Fruit fly (Drosophila melanogaster) whole organism, embryonic: ENCODE results near the gene Ugt37C2.

Source experiments
- Asciz ChIP-seq: fragments of 200-800 bp; sonication (Bioruptor generic); optimal IDR thresholded peaks from 2 replicates; lab custom pipeline; 2017; ENCODE audit warnings: missing biosample characterization, mild to moderate bottlenecking, missing genetic modification characterization, missing genetic modification reagents
- Atf6 ChIP-seq: fragments of 200-800 bp; sonication (Bioruptor generic); IDR thresholded peaks from 2 replicates; pipeline ENCODE4 v1.3.6; 2022; ENCODE audit warnings: missing biosample characterization, missing genetic modification characterization
- Bteb2 ChIP-seq: fragments of 200-800 bp; sonication (Bioruptor generic); optimal IDR thresholded peaks from 2 replicates; lab custom pipeline; 2016; ENCODE audit warnings: missing biosample characterization, missing genetic modification characterization
- CG10979 ChIP-seq: fragments of 200-800 bp; sonication (Bioruptor generic); optimal IDR thresholded peaks from 2 replicates; lab custom pipeline; 2018; ENCODE audit warnings: missing biosample characterization, mild to moderate bottlenecking, missing genetic modification characterization, moderate library complexity
- CG11398 ChIP-seq: fragments of 200-800 bp; sonication (Bioruptor generic); optimal IDR thresholded peaks from 2 replicates; lab custom pipeline; 2016; ENCODE audit warnings: missing biosample characterization, missing genetic modification characterization
- CG11560 ChIP-seq: fragments of 200-800 bp; sonication (Bioruptor generic); IDR thresholded peaks from 3 replicates; pipeline ENCODE4 v1.3.6; 2022; ENCODE audit warnings: missing biosample characterization, missing genetic modification characterization
- CG11723 ChIP-seq: fragments of 200-800 bp; sonication (Bioruptor generic); optimal IDR thresholded peaks from 2 replicates; lab custom pipeline; 2017; ENCODE audit warnings: missing biosample characterization, mild to moderate bottlenecking, missing genetic modification characterization
- CG12769 ChIP-seq: fragments of 200-800 bp; sonication (Bioruptor generic); optimal IDR thresholded peaks from 2 replicates; lab custom pipeline; 2019; ENCODE audit warnings: missing biosample characterization, mild to moderate bottlenecking, missing genetic modification characterization, moderate library complexity
- CG13287 ChIP-seq: fragments of 200-800 bp; sonication (Bioruptor generic); IDR thresholded peaks from 2 replicates; pipeline ENCODE4 v1.3.6; 2022; ENCODE audit warnings: missing biosample characterization, missing genetic modification characterization; ENCODE audit not compliant: partially characterized antibody
- CG13424 ChIP-seq: fragments of 200-800 bp; sonication (Bioruptor generic); optimal IDR thresholded peaks from 2 replicates; lab custom pipeline; 2019; ENCODE audit warnings: missing biosample characterization, mild to moderate bottlenecking, missing genetic modification characterization, moderate library complexity
- CG15011 ChIP-seq: fragments of 200-800 bp; sonication (Bioruptor generic); optimal IDR thresholded peaks from 3 replicates; lab custom pipeline; 2018; ENCODE audit warnings: missing biosample characterization, mild to moderate bottlenecking, missing genetic modification characterization
- CG1602 ChIP-seq: fragments of 200-800 bp; sonication (Bioruptor generic); optimal IDR thresholded peaks from 3 replicates; lab custom pipeline; 2016; ENCODE audit warnings: missing biosample characterization, missing genetic modification characterization
- CG1647 ChIP-seq: fragments of 200-800 bp; sonication (Bioruptor generic); optimal IDR thresholded peaks from 3 replicates; lab custom pipeline; 2016; ENCODE audit warnings: missing biosample characterization, missing genetic modification characterization
- CG16779 ChIP-seq: fragments of 200-800 bp; sonication (Bioruptor generic); IDR thresholded peaks from 2 replicates; pipeline ENCODE4 v1.3.6; 2022; ENCODE audit warnings: missing biosample characterization, missing genetic modification characterization
- CG16813 ChIP-seq: fragments of 200-800 bp; sonication (Bioruptor generic); IDR thresholded peaks from 3 replicates; pipeline ENCODE4 v1.3.6; 2022; ENCODE audit warnings: missing biosample characterization, missing genetic modification characterization; ENCODE audit not compliant: partially characterized antibody
- CG17186 ChIP-seq: fragments of 200-800 bp; sonication (Bioruptor generic); optimal IDR thresholded peaks from 3 replicates; lab custom pipeline; 2017; ENCODE audit warnings: missing biosample characterization, missing genetic modification reagents, missing genetic modification characterization
- CG18764 ChIP-seq: fragments of 200-800 bp; sonication (Bioruptor generic); optimal IDR thresholded peaks from 3 replicates; lab custom pipeline; 2016; ENCODE audit warnings: missing biosample characterization, missing genetic modification characterization
- CG31365 ChIP-seq: fragments of 200-800 bp; sonication (Bioruptor generic); optimal IDR thresholded peaks from 2 replicates; lab custom pipeline; 2018; ENCODE audit warnings: missing biosample characterization, mild to moderate bottlenecking, missing genetic modification characterization
- CG4328 ChIP-seq: fragments of 200-800 bp; sonication (Bioruptor generic); optimal IDR thresholded peaks from 3 replicates; lab custom pipeline; 2017; ENCODE audit warnings: missing biosample characterization, missing genetic modification reagents, missing genetic modification characterization
- CG6683 ChIP-seq: fragments of 200-800 bp; sonication (Bioruptor generic); optimal IDR thresholded peaks from 2 replicates; lab custom pipeline; 2017; ENCODE audit warnings: missing biosample characterization, mild to moderate bottlenecking, missing genetic modification characterization, missing genetic modification reagents
- CG8924 ChIP-seq: fragments of 200-800 bp; optimal IDR thresholded peaks from 3 replicates; lab custom pipeline; 2019; ENCODE audit warnings: missing biosample characterization, mild to moderate bottlenecking, missing genetic modification characterization, moderate library complexity
- CG9215 ChIP-seq: fragments of 200-800 bp; sonication (Bioruptor generic); IDR thresholded peaks from 2 replicates; pipeline ENCODE4 v1.3.6; 2022; ENCODE audit warnings: missing biosample characterization, missing genetic modification characterization
- CG9437 ChIP-seq: fragments of 200-800 bp; sonication (Bioruptor generic); optimal IDR thresholded peaks from 2 replicates; lab custom pipeline; 2018; ENCODE audit warnings: missing biosample characterization, mild to moderate bottlenecking, missing genetic modification characterization
- Camta ChIP-seq: fragments of 200-800 bp; sonication (Bioruptor generic); optimal IDR thresholded peaks from 2 replicates; lab custom pipeline; 2016; ENCODE audit warnings: missing biosample characterization, missing genetic modification characterization
- D19A ChIP-seq: fragments of 200-800 bp; optimal IDR thresholded peaks from 3 replicates; lab custom pipeline; 2019; ENCODE audit warnings: missing biosample characterization, mild to moderate bottlenecking, missing genetic modification characterization, moderate library complexity
- Dip2 ChIP-seq: fragments of 200-800 bp; sonication (Bioruptor generic); IDR thresholded peaks from 2 replicates; pipeline ENCODE4 v1.3.6; 2022; ENCODE audit warnings: missing biosample characterization, missing genetic modification characterization
- Ets97D ChIP-seq: fragments of 200-800 bp; sonication (Bioruptor generic); optimal IDR thresholded peaks from 3 replicates; lab custom pipeline; 2016; ENCODE audit warnings: missing biosample characterization, missing genetic modification characterization
- Fer2 ChIP-seq: fragments of 200-800 bp; sonication (Bioruptor generic); optimal IDR thresholded peaks from 2 replicates; lab custom pipeline; 2018; ENCODE audit warnings: missing biosample characterization, mild to moderate bottlenecking, missing genetic modification characterization, moderate library complexity
- H15 ChIP-seq: fragments of 200-800 bp; sonication (Bioruptor generic); IDR thresholded peaks from 3 replicates; pipeline ENCODE4 v1.3.6; 2022; ENCODE audit warnings: missing biosample characterization, missing genetic modification characterization
- HLH3B ChIP-seq: fragments of 200-800 bp; sonication (Bioruptor generic); IDR thresholded peaks from 2 replicates; pipeline ENCODE4 v1.3.6; 2022; ENCODE audit warnings: missing biosample characterization, missing genetic modification characterization
- HLH54F ChIP-seq: fragments of 200-800 bp; sonication (Bioruptor generic); optimal IDR thresholded peaks from 3 replicates; lab custom pipeline; 2016; ENCODE audit warnings: missing biosample characterization, missing genetic modification characterization
- Hey ChIP-seq: fragments of 200-800 bp; sonication (Bioruptor generic); optimal IDR thresholded peaks from 3 replicates; lab custom pipeline; 2018; ENCODE audit warnings: missing biosample characterization, mild to moderate bottlenecking, missing genetic modification characterization
- Ravus ChIP-seq: fragments of 200-800 bp; sonication (Bioruptor generic); IDR thresholded peaks from 2 replicates; pipeline ENCODE4 v1.3.6; 2022; ENCODE audit warnings: missing biosample characterization, missing genetic modification characterization
- YL-1 ChIP-seq: fragments of 200-800 bp; sonication (Bioruptor generic); optimal IDR thresholded peaks from 3 replicates; lab custom pipeline; 2017; ENCODE audit warnings: missing biosample characterization, mild to moderate bottlenecking, missing genetic modification characterization
- ara ChIP-seq: fragments of 200-800 bp; sonication (Bioruptor generic); IDR thresholded peaks from 2 replicates; pipeline ENCODE4 v1.3.6; 2022; ENCODE audit warnings: missing biosample characterization, missing genetic modification characterization
- bsh ChIP-seq, 2 experiments: fragments of 200-800 bp; sonication (Bioruptor generic); optimal IDR thresholded peaks; 2 replicates each; lab custom pipeline; 2017 to 2018; ENCODE audit warnings: mild to moderate bottlenecking in 2 of 2, missing biosample characterization in 2 of 2, missing genetic modification characterization in 2 of 2, moderate library complexity in 1 of 2
- dpn ChIP-seq, 2 experiments: fragments of 200-800 bp; sonication (Bioruptor generic); optimal IDR thresholded peaks; 3 replicates each; lab custom pipeline; 2016; ENCODE audit warnings: missing biosample characterization in 2 of 2, missing genetic modification characterization in 2 of 2
- ewg ChIP-seq: fragments of 200-800 bp; sonication (Bioruptor generic); optimal IDR thresholded peaks from 3 replicates; lab custom pipeline; 2017; ENCODE audit warnings: mild to moderate bottlenecking, missing biosample characterization, missing genetic modification reagents, missing genetic modification characterization
- h ChIP-seq: fragments of >200 bp; optimal IDR thresholded peaks from 2 replicates; lab custom pipeline; 2017
- insv ChIP-seq, 2 experiments: fragments of 200-800 bp; sonication (Bioruptor generic); optimal IDR thresholded peaks; 3 replicates each; lab custom pipeline; 2016 to 2018; ENCODE audit warnings: missing biosample characterization in 2 of 2, missing genetic modification characterization in 2 of 2
- lmd ChIP-seq: fragments of 200-800 bp; sonication (Bioruptor generic); IDR thresholded peaks from 2 replicates; pipeline ENCODE4 v1.3.6; 2022; ENCODE audit warnings: missing biosample characterization, missing genetic modification characterization
- mam ChIP-seq: fragments of 200-800 bp; sonication (Bioruptor generic); optimal IDR thresholded peaks from 3 replicates; lab custom pipeline; 2016; ENCODE audit warnings: missing biosample characterization, missing genetic modification characterization
- oc ChIP-seq: fragments of 200-800 bp; sonication (Bioruptor generic); optimal IDR thresholded peaks from 2 replicates; lab custom pipeline; 2018; ENCODE audit warnings: missing biosample characterization, mild to moderate bottlenecking, missing genetic modification characterization, moderate library complexity
- scrt ChIP-seq: fragments of 200-800 bp; sonication (Bioruptor generic); optimal IDR thresholded peaks from 2 replicates; lab custom pipeline; 2018; ENCODE audit warnings: missing biosample characterization, mild to moderate bottlenecking, missing genetic modification characterization, moderate library complexity
- sima ChIP-seq: fragments of 200-800 bp; sonication (Bioruptor generic); optimal IDR thresholded peaks from 2 replicates; lab custom pipeline; 2016; ENCODE audit warnings: missing biosample characterization, missing genetic modification characterization
- so ChIP-seq: fragments of 200-800 bp; sonication (Bioruptor generic); IDR thresholded peaks from 3 replicates; pipeline ENCODE4 v1.3.6; 2022; ENCODE audit warnings: missing biosample characterization, missing genetic modification characterization
- sob ChIP-seq: fragments of 200-800 bp; sonication (Bioruptor generic); IDR thresholded peaks from 2 replicates; pipeline ENCODE4 v1.3.6; 2022; ENCODE audit warnings: missing biosample characterization, missing genetic modification characterization
- ssp ChIP-seq: fragments of 200-800 bp; sonication (Bioruptor generic); IDR thresholded peaks from 2 replicates; pipeline ENCODE4 v1.3.6; 2022; ENCODE audit warnings: missing biosample characterization, missing genetic modification characterization
- zen2 ChIP-seq: fragments of 200-800 bp; sonication (Bioruptor generic); IDR thresholded peaks from 3 replicates; pipeline ENCODE4 v1.3.6; 2022; ENCODE audit warnings: missing biosample characterization, missing genetic modification characterization; ENCODE audit not compliant: partially characterized antibody

The Ugt37C2 gene

dm6 chr2L:16815989-16816749, 22.2 kb downstream of the Ugt37C2 start, which contains the start of gene mdy (continued):
- TF ChIP-seq Ets97D (peak; percentile 45), CG13287 (GFP tag; lab: Robert Waterston, UW) (peak; percentile 61), HLH54F (GFP tag; lab: Kevin White, UChicago) (peak; percentile 53), CG11398 (no peak), CG16813 (GFP tag; lab: Robert Waterston, UW) (peak; percentile 52; the same call in 2 of the 3 replicates), insv (GFP tag; optimal IDR thresholded peaks at IDR 0.05; lab: Kevin White, UChicago) (peak in 1 of 2 experiments; percentile 62), sob (GFP tag; lab: Robert Waterston, UW) (peak; percentile 23; the same call in 1 of the 2 replicates), mam (peak; percentile 33), CG8924 (tag; lab: Kevin White, UChicago) (peak; percentile 74), oc (tag; lab: Kevin White, UChicago) (no peak), sima (no peak), Fer2 (no peak), ssp (peak; percentile 55; the same call in 1 of the 2 replicates), bsh (GFP tag; optimal IDR thresholded peaks at IDR 0.05; lab: Kevin White, UChicago) (peak in 1 of 2 experiments; percentile 51), CG9215 (GFP tag; lab: Robert Waterston, UW) (no peak), CG13424 (tag; lab: Kevin White, UChicago) (peak; percentile 65), CG6683 (GFP tag; lab: Kevin White, UChicago) (no peak), CG1647 (GFP tag; lab: Kevin White, UChicago) (peak; percentile 43), CG12769 (tag; lab: Kevin White, UChicago) (peak; percentile 56), Atf6 (GFP tag; lab: Robert Waterston, UW) (peak; percentile 59; the same call in 1 of the 2 replicates), lmd (GFP tag; lab: Robert Waterston, UW) (peak; percentile 40; the same call in 1 of the 2 replicates), ewg (GFP tag; lab: Kevin White, UChicago) (no peak), CG11560 (tag; lab: Robert Waterston, UW) (no peak), Asciz (GFP tag; lab: Kevin White, UChicago) (no peak), CG1602 (GFP tag; lab: Kevin White, UChicago) (peak; percentile 44), CG15011 (GFP tag; lab: Kevin White, UChicago) (no peak), h (lab: Kevin White, UChicago) (no peak), CG16779 (GFP tag; lab: Robert Waterston, UW) (peak; percentile 22; the same call in 1 of the 2 replicates), Ravus (GFP tag; lab: Robert Waterston, UW) (no peak), Bteb2 (GFP tag; lab: Kevin White, UChicago) (peak; percentile 47), ara (GFP tag; lab: Robert Waterston, UW) (peak; percentile 64), HLH3B (GFP tag; lab: Robert Waterston, UW) (peak; percentile 44), CG31365 (no peak), CG18764 (GFP tag; lab: Kevin White, UChicago) (no peak), zen2 (GFP tag; lab: Robert Waterston, UW) (no peak), D19A (peak; percentile 37), scrt (GFP tag; lab: Kevin White, UChicago) (no peak), YL-1 (GFP tag; lab: Kevin White, UChicago) (peak; percentile 36), CG11723 (GFP tag; lab: Kevin White, UChicago) (no peak), dpn (GFP tag; optimal IDR thresholded peaks at IDR 0.05; lab: Kevin White, UChicago) (peak; percentile 62 to 71), Hey (tag; lab: Kevin White, UChicago) (no peak), CG9437 (GFP tag; lab: Kevin White, UChicago) (no peak), CG17186 (peak; percentile 7), H15 (GFP tag; lab: Robert Waterston, UW) (peak; percentile 36; the same call in 1 of the 3 replicates), CG4328 (peak; percentile 0), CG10979 (peak; percentile 38), Camta (GFP tag; lab: Kevin White, UChicago) (peak; percentile 4), Dip2 (GFP tag; lab: Robert Waterston, UW) (no peak), so (GFP tag; lab: Robert Waterston, UW) (no peak)
